Worm (Caenorhabditis elegans): ENCODE results near the gene C37C3.12.

Gene C37C3.12

DNA sequence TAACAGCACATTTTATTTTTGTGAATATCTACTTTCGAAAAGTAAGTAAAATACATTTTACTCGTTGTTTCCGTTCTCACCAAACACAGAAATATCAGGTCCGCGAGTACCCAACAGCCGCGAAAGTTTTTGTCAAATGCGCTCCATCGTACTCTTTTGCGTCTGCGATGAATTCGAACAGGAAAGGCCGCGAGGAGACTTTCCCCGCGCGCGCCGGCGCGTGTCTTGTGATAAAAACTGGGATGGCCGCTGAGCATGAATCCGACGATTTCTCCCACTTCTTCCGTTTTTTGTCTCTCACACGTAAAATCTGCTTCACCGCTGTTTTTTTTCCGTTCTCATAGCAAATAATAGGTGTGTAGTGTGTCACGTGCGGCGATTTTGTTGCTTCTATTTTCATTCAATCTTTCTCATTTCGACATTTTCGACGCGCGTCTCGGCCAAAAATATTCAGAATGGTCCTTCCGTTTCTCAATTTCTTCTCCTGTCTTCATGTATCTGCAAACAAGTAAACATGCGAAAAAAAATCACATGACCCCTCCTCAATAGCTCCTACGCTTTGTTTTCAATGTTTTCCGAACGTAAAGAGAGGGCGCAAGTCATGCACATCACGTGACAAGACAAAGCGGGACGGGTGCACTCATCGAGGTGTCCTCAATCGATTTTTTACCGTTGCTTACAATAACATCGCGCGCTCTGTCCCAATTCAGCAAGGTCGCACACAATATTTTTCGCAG is 35.2 kb downstream of the C37C3.12 start, which contains the start of gene uvs-1 (continued):
- TF ChIP-seq T07F8.4 (tag; optimal IDR thresholded peaks at IDR 0.05) (no peak), lag-1 (GFP tag; IDR thresholded peaks at IDR 0.05) (no peak), nhr-90 (tag; optimal IDR thresholded peaks at IDR 0.05) (no peak), rec-8 (tag; optimal IDR thresholded peaks at IDR 0.05) (no peak), madf-10 (tag; optimal IDR thresholded peaks at IDR 0.05) (peak; percentile 36), egl-44 (GFP tag; IDR thresholded peaks at IDR 0.05) (no peak), hlh-26 (GFP tag; conservative IDR thresholded peaks at IDR 0.05) (no peak), unc-130 (GFP tag; optimal IDR thresholded peaks at IDR 0.05) (no peak), mel-28 (tag; optimal IDR thresholded peaks at IDR 0.05; ENCODE audit: borderline replicate concordance) (no peak), madf-8 (GFP tag; conservative IDR thresholded peaks at IDR 0.05) (peak; percentile 83), akir-1 (GFP tag; optimal IDR thresholded peaks at IDR 0.05) (no peak), tbp1 (GFP tag; optimal IDR thresholded peaks at IDR 0.05) (no peak), fkh-3 (tag; optimal IDR thresholded peaks at IDR 0.05) (no peak), ama-1 (optimal IDR thresholded peaks at IDR 0.05) (peak; percentile 32), ama-1 (GFP tag; optimal IDR thresholded peaks at IDR 0.05) (no peak), C17E4.6 (GFP tag; IDR thresholded peaks at IDR 0.05) (0 out of 2 replicates have a peak, but pooled peaks have one; percentile 28), madf-3 (GFP tag; IDR thresholded peaks at IDR 0.05) (peak; percentile 73; the same call in 1 of the 2 replicates), lsy-27 (tag; optimal IDR thresholded peaks at IDR 0.05; ENCODE audit: borderline replicate concordance, insufficient read depth) (no peak), B0035.1 (tag; optimal IDR thresholded peaks at IDR 0.05) (no peak), ztf-18 (tag; optimal IDR thresholded peaks at IDR 0.05) (peak; percentile 32), ets-4 (GFP tag; optimal IDR thresholded peaks at IDR 0.05) (no peak), aptf-3 (GFP tag; IDR thresholded peaks at IDR 0.05) (no peak), repo-1 (tag; optimal IDR thresholded peaks at IDR 0.05) (no peak), ztf-25 (GFP tag; IDR thresholded peaks at IDR 0.05) (no peak), lsl-1 (GFP tag; optimal IDR thresholded peaks at IDR 0.05) (no peak), ekl-4 (GFP tag; IDR thresholded peaks at IDR 0.05) (no peak), snpc-3.4 (tag; optimal IDR thresholded peaks at IDR 0.05) (no peak), ztf-26 (tag; optimal IDR thresholded peaks at IDR 0.05) (no peak), dpl-1 (GFP tag; optimal IDR thresholded peaks at IDR 0.05) (peak; percentile 51), sea-2 (GFP tag; IDR thresholded peaks at IDR 0.05) (no peak), nfyb-1 (GFP tag; IDR thresholded peaks at IDR 0.05) (no peak), rcor-1 (GFP tag; IDR thresholded peaks at IDR 0.05) (no peak), F55B11.4 (tag; optimal IDR thresholded peaks at IDR 0.05; ENCODE audit: borderline replicate concordance, insufficient read depth) (no peak), mxl-1 (tag; optimal IDR thresholded peaks at IDR 0.05) (no peak), dox-1 (GFP tag; IDR thresholded peaks at IDR 0.05) (peak; percentile 73; the same call in 1 of the 2 replicates), let-607 (tag; optimal IDR thresholded peaks at IDR 0.05) (no peak), F10E7.11 (tag; optimal IDR thresholded peaks at IDR 0.05) (no peak), F57C9.4 (tag; optimal IDR thresholded peaks at IDR 0.05) (no peak), bed-1 (GFP tag; IDR thresholded peaks at IDR 0.05) (no peak), F37B4.10 (GFP tag; IDR thresholded peaks at IDR 0.05) (no peak), snpc-1.1 (tag; optimal IDR thresholded peaks at IDR 0.05; ENCODE audit: insufficient read depth) (no peak), somi-1 (GFP tag; optimal IDR thresholded peaks at IDR 0.05) (no peak), athp-1 (tag; optimal IDR thresholded peaks at IDR 0.05) (no peak), unc-62 (GFP tag; optimal IDR thresholded peaks at IDR 0.05) (no peak), B0019.2 (GFP tag; conservative IDR thresholded peaks at IDR 0.05) (no peak), zfh-2 (GFP tag; conservative IDR thresholded peaks at IDR 0.05) (no peak; the same call in none of the 2 replicates), nhr-27 (tag; optimal IDR thresholded peaks at IDR 0.05) (no peak), Y53F4B.3 (GFP tag; IDR thresholded peaks at IDR 0.05) (no peak)

Data from whole organism, young adult.